Worm (Caenorhabditis elegans) whole organism, L3 larva: Measurements from ENCODE around the gene C08G9.1.

Experiments used
- R02D3.7 ChIP-seq: fragments of 150-350 bp; optimal IDR thresholded peaks from 2 replicates; lab custom pipeline; 2014; ENCODE audit warnings: missing biosample characterization, missing genetic modification characterization
- ZK546.5 ChIP-seq: sonication (generic microtip); optimal IDR thresholded peaks from 2 replicates; lab custom pipeline; 2017; ENCODE audit warnings: missing biosample characterization, missing genetic modification characterization
- aly-2 ChIP-seq: fragments of 150-350 bp; optimal IDR thresholded peaks from 2 replicates; lab custom pipeline; 2014; ENCODE audit warnings: missing biosample characterization, missing genetic modification characterization
- ceh-28 ChIP-seq: fragments of 150-350 bp; optimal IDR thresholded peaks from 2 replicates; lab custom pipeline; 2014; ENCODE audit warnings: missing biosample characterization, missing genetic modification reagents, missing genetic modification characterization
- ceh-82 ChIP-seq: fragments of 150-350 bp; optimal IDR thresholded peaks from 2 replicates; lab custom pipeline; 2014; ENCODE audit warnings: missing biosample characterization, missing genetic modification characterization
- ceh-9 ChIP-seq: sonication (generic microtip); optimal IDR thresholded peaks from 2 replicates; lab custom pipeline; 2018; ENCODE audit warnings: missing biosample characterization, missing genetic modification characterization
- daf-12 ChIP-seq: fragments of 150-350 bp; optimal IDR thresholded peaks from 2 replicates; lab custom pipeline; 2014; ENCODE audit warnings: missing biosample characterization, missing genetic modification reagents, missing genetic modification characterization
- egl-27 ChIP-seq: sonication (generic microtip); optimal IDR thresholded peaks from 4 replicates; lab custom pipeline; 2017; ENCODE audit warnings: missing biosample characterization, missing genetic modification reagents, missing genetic modification characterization
- egl-5 ChIP-seq: fragments of 150-350 bp; optimal IDR thresholded peaks from 2 replicates; lab custom pipeline; 2017; ENCODE audit warnings: missing biosample characterization, missing genetic modification reagents, missing genetic modification characterization, inconsistent platforms
- elt-1 ChIP-seq: fragments of 150-350 bp; optimal IDR thresholded peaks from 2 replicates; lab custom pipeline; 2014; ENCODE audit warnings: missing biosample characterization, missing genetic modification characterization
- elt-2 ChIP-seq: sonication (generic microtip); optimal IDR thresholded peaks from 2 replicates; lab custom pipeline; 2016; ENCODE audit warnings: missing genetic modification reagents, mild to moderate bottlenecking, missing genetic modification characterization, missing compliant biosample characterization
- elt-3 ChIP-seq, 3 experiments: fragments of 150-350 bp in 1 of 3; sonication (generic microtip) in 2 of 3; optimal IDR thresholded peaks; 2 replicates in 2 of 3; 4 replicates in 1 of 3; lab custom pipeline; 2014 to 2017; ENCODE audit warnings: missing biosample characterization in 3 of 3, missing genetic modification characterization in 3 of 3
- eor-1 ChIP-seq, 2 experiments: fragments of 150-350 bp; optimal IDR thresholded peaks; 2 replicates each; lab custom pipeline; 2014 to 2018; ENCODE audit warnings: missing biosample characterization in 2 of 2, missing genetic modification characterization in 2 of 2
- fkh-10 ChIP-seq: sonication (generic microtip); optimal IDR thresholded peaks from 2 replicates; lab custom pipeline; 2017; ENCODE audit warnings: missing biosample characterization, missing genetic modification reagents, missing genetic modification characterization
- fos-1 ChIP-seq: fragments of 150-350 bp; optimal IDR thresholded peaks from 2 replicates; lab custom pipeline; 2014; ENCODE audit warnings: missing biosample characterization, missing genetic modification characterization
- hmg-11 ChIP-seq: sonication (generic microtip); optimal IDR thresholded peaks from 2 replicates; lab custom pipeline; 2016; ENCODE audit warnings: missing genetic modification characterization, missing compliant biosample characterization
- jun-1 ChIP-seq: fragments of 150-350 bp; optimal IDR thresholded peaks from 2 replicates; lab custom pipeline; 2014; ENCODE audit warnings: missing biosample characterization, missing genetic modification reagents, missing genetic modification characterization
- lin-15B ChIP-seq: fragments of 150-350 bp; optimal IDR thresholded peaks from 2 replicates; lab custom pipeline; 2014; ENCODE audit warnings: missing biosample characterization, missing genetic modification characterization
- lin-39 ChIP-seq: fragments of 150-350 bp; optimal IDR thresholded peaks from 2 replicates; lab custom pipeline; 2018; ENCODE audit warnings: missing biosample characterization, missing genetic modification reagents, missing genetic modification characterization
- mml-1 ChIP-seq: fragments of 150-350 bp; sonication (generic microtip); optimal IDR thresholded peaks from 3 replicates; lab custom pipeline; 2014; ENCODE audit warnings: missing biosample characterization, missing genetic modification characterization
- nfya-1 ChIP-seq: sonication (generic microtip); optimal IDR thresholded peaks from 2 replicates; lab custom pipeline; 2017; ENCODE audit warnings: missing genetic modification characterization, mild to moderate bottlenecking, missing compliant biosample characterization, antibody characterized with exemption, moderate library complexity; ENCODE audit not compliant: insufficient read depth
- nhr-11 ChIP-seq: fragments of 150-350 bp; optimal IDR thresholded peaks from 2 replicates; lab custom pipeline; 2014; ENCODE audit warnings: missing biosample characterization, missing genetic modification characterization
- nhr-12 ChIP-seq: fragments of 150-350 bp; optimal IDR thresholded peaks from 2 replicates; lab custom pipeline; 2014; ENCODE audit warnings: missing biosample characterization, missing genetic modification characterization
- nhr-237 ChIP-seq: fragments of 150-350 bp; optimal IDR thresholded peaks from 2 replicates; lab custom pipeline; 2014; ENCODE audit warnings: missing biosample characterization, missing genetic modification characterization
- nhr-25 ChIP-seq: sonication (generic microtip); optimal IDR thresholded peaks from 2 replicates; lab custom pipeline; 2017; ENCODE audit warnings: missing biosample characterization, missing genetic modification characterization
- nhr-28 ChIP-seq: fragments of 150-350 bp; optimal IDR thresholded peaks from 2 replicates; lab custom pipeline; 2014; ENCODE audit warnings: missing biosample characterization, missing genetic modification characterization
- nhr-43 ChIP-seq: sonication (generic microtip); optimal IDR thresholded peaks from 2 replicates; lab custom pipeline; 2016; ENCODE audit warnings: mild to moderate bottlenecking, missing genetic modification characterization, missing compliant biosample characterization; ENCODE audit not compliant: poor library complexity, severe bottlenecking
- nhr-76 ChIP-seq: fragments of 150-350 bp; sonication (generic microtip); optimal IDR thresholded peaks from 5 replicates; lab custom pipeline; 2014; ENCODE audit warnings: missing biosample characterization, missing genetic modification characterization
- nhr-77 ChIP-seq: fragments of 150-350 bp; optimal IDR thresholded peaks from 2 replicates; lab custom pipeline; 2014; ENCODE audit warnings: missing biosample characterization, missing genetic modification characterization
- sea-2 ChIP-seq: fragments of 150-350 bp; sonication (generic microtip); optimal IDR thresholded peaks from 4 replicates; lab custom pipeline; 2014; ENCODE audit warnings: missing biosample characterization, missing genetic modification reagents, missing genetic modification characterization
- skn-1 ChIP-seq: fragments of 150-350 bp; optimal IDR thresholded peaks from 2 replicates; lab custom pipeline; 2014; ENCODE audit warnings: missing biosample characterization, missing genetic modification characterization
- snpc-4 ChIP-seq: fragments of 150-350 bp; optimal IDR thresholded peaks from 2 replicates; lab custom pipeline; 2014; ENCODE audit warnings: missing biosample characterization, missing genetic modification characterization
- unc-39 ChIP-seq: sonication (generic microtip); optimal IDR thresholded peaks from 4 replicates; lab custom pipeline; 2017; ENCODE audit warnings: missing biosample characterization, missing genetic modification characterization
- unc-62 ChIP-seq: fragments of 150-350 bp; sonication (generic microtip); optimal IDR thresholded peaks from 4 replicates; lab custom pipeline; 2014; ENCODE audit warnings: missing biosample characterization, missing genetic modification reagents, missing genetic modification characterization
- zag-1 ChIP-seq: fragments of 150-350 bp; optimal IDR thresholded peaks from 2 replicates; lab custom pipeline; 2014; ENCODE audit warnings: missing biosample characterization, missing genetic modification characterization
- ztf-4 ChIP-seq: fragments of 150-350 bp; optimal IDR thresholded peaks from 2 replicates; lab custom pipeline; 2014; ENCODE audit warnings: missing biosample characterization, missing genetic modification characterization

Gene C08G9.1

DNA sequence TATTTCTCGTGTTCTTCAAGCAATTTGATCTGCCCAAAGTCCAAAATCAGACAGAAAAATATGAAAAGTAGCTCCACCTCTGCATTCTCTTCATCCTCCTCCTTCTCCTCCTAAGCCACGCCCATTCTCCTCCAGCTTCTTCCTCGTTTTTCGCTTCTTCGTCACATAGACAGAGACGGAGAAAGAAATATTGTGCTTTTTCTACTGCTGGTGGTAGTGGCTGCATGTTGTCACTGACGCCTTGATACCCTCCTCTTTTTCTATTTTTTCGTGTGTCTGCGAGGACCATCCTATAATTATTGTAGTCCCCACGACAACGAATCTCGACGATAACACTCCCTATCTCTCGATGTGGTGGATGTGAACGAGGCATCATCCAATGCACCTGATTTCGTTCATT is at the start of gene C08G9.1:
TSS of gene C08G9.1 (plus strand) at position 175 of the 400 bp plus-strand sequence.
- no peak for TF ChIP-seq fos-1 (tag; lab: Kevin White, UChicago)
- TF ChIP-seq hmg-11 (tag; lab: Kevin White, UChicago), result no peak
- no peak for TF ChIP-seq unc-62
- no peak for TF ChIP-seq nhr-43 (tag; lab: Kevin White, UChicago)
- no peak for TF ChIP-seq unc-39 (tag; lab: Kevin White, UChicago)
- TF ChIP-seq nfya-1 (tag; lab: Kevin White, UChicago), result peak; percentile 41
- TF ChIP-seq nhr-25 (tag; lab: Kevin White, UChicago), result no peak
- peak; percentile 31 for TF ChIP-seq egl-5 (tag; lab: Kevin White, UChicago)
- TF ChIP-seq lin-39 (tag; lab: Kevin White, UChicago), result peak; percentile 27
- TF ChIP-seq jun-1 (tag; lab: Kevin White, UChicago), result no peak
- no peak for TF ChIP-seq eor-1 (tag; optimal IDR thresholded peaks at IDR 0.05; lab: Kevin White, UChicago)

- TF ChIP-seq lin-39 (tag; lab: Kevin White, UChicago) (peak; percentile 74), unc-62 (no peak), ztf-4 (tag; lab: Kevin White, UChicago) (no peak), nfya-1 (tag; lab: Kevin White, UChicago) (peak; percentile 19), nhr-12 (no peak), hmg-11 (tag; lab: Kevin White, UChicago) (peak; percentile 12), nhr-11 (no peak), nhr-28 (no peak), nhr-77 (tag; lab: Kevin White, UChicago) (no peak), fkh-10 (GFP tag; lab: Kevin White, UChicago) (peak; percentile 5)
- TF ChIP-seq, all 47 proteins: peak for 4
Measured at ce11 chrIV:7611396-7611795, 47.2 kb upstream of the C08G9.1 start.

DNA sequence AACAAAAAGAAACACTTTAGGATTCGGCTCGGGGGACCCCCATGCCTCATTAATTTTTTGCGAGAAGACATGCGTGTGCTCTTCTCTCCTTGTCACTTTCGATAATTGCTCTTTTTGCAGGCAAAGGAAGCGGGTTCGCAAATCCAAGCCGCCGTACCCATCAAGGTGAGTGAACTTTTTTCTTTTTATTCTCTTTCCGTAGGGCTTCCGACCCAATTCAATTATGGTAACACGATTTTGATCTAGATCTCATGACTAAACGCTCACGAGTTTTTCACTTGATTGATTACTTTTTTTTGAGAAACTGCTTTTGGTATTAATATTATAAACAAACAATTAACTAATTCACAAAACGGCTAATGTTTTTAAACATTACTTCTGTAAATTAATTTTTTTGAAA is 46.0 kb upstream of the C08G9.1 start:
- no peak for TF ChIP-seq ceh-9 (tag; lab: Kevin White, UChicago)
- TF ChIP-seq aly-2 (tag; lab: Kevin White, UChicago), result no peak
- no peak for TF ChIP-seq egl-5 (tag; lab: Kevin White, UChicago)
- TF ChIP-seq sea-2 (GFP tag; lab: Kevin White, UChicago), result no peak
- no peak for TF ChIP-seq egl-27 (tag; lab: Kevin White, UChicago)
- no peak for TF ChIP-seq elt-3 (tag; optimal IDR thresholded peaks at IDR 0.05; lab: Kevin White, UChicago)
- TF ChIP-seq nhr-11, result no peak
- no peak for TF ChIP-seq nhr-43 (tag; lab: Kevin White, UChicago)
- TF ChIP-seq nhr-237 (tag; lab: Kevin White, UChicago), result no peak
- TF ChIP-seq R02D3.7 (tag; lab: Kevin White, UChicago), result no peak
- no peak for TF ChIP-seq snpc-4
- TF ChIP-seq lin-15B (tag; lab: Kevin White, UChicago), result no peak
- TF ChIP-seq nhr-76 (tag; lab: Kevin White, UChicago), result no peak
- TF ChIP-seq ceh-82, result no peak
- no peak for TF ChIP-seq fkh-10 (GFP tag; lab: Kevin White, UChicago)
- no peak for TF ChIP-seq ZK546.5 (tag; lab: Kevin White, UChicago)
- TF ChIP-seq eor-1 (tag; optimal IDR thresholded peaks at IDR 0.05; lab: Kevin White, UChicago), result no peak
- no peak for TF ChIP-seq mml-1 (tag; lab: Kevin White, UChicago)
- TF ChIP-seq, all 47 proteins: peak for 0

- no peak for TF ChIP-seq lin-15B (tag; lab: Kevin White, UChicago)
- TF ChIP-seq elt-1 (tag; lab: Kevin White, UChicago), result no peak
- TF ChIP-seq ceh-28, result no peak
- peak; percentile 14 for TF ChIP-seq hmg-11 (tag; lab: Kevin White, UChicago)
- TF ChIP-seq elt-2, result no peak
- TF ChIP-seq skn-1 (tag; lab: Kevin White, UChicago), result no peak
- no peak for TF ChIP-seq unc-39 (tag; lab: Kevin White, UChicago)
- no peak for TF ChIP-seq zag-1 (tag; lab: Kevin White, UChicago)
- TF ChIP-seq nfya-1 (tag; lab: Kevin White, UChicago), result peak; percentile 51
- TF ChIP-seq fos-1 (tag; lab: Kevin White, UChicago), result no peak
- peak; percentile 69 for TF ChIP-seq lin-39 (tag; lab: Kevin White, UChicago)
- TF ChIP-seq daf-12 (tag; lab: Kevin White, UChicago), result no peak
- no peak for TF ChIP-seq nhr-43 (tag; lab: Kevin White, UChicago)
- TF ChIP-seq snpc-4, result peak; percentile 21
- TF ChIP-seq fkh-10 (GFP tag; lab: Kevin White, UChicago), result peak; percentile 52
Measured at ce11 chrIV:7619261-7619660, 39.3 kb upstream of the C08G9.1 start.
